Worm (Caenorhabditis elegans) whole organism, midembryonic: ENCODE results near the gene C04F5.8.

Experiments used
- cog-1 ChIP-seq: sonication (generic microtip); optimal IDR thresholded peaks from 2 replicates; lab custom pipeline; 2016; ENCODE audit warnings: missing genetic modification characterization, missing compliant biosample characterization
- flt-1 ChIP-seq: fragments of 200-800 bp; sonication (Bioruptor generic); IDR thresholded peaks from 2 replicates; pipeline ENCODE4 v1.3.6; 2022; ENCODE audit warnings: missing genetic modification characterization, missing compliant biosample characterization
- ref-1 ChIP-seq: fragments of 200-800 bp; sonication (Bioruptor generic); conservative IDR thresholded peaks from 2 replicates; pipeline ENCODE4 v1.3.6; 2022; ENCODE audit warnings: missing genetic modification reagents, missing genetic modification characterization, missing compliant biosample characterization
- ztf-23 ChIP-seq: fragments of 200-800 bp; sonication (Bioruptor generic); IDR thresholded peaks from 2 replicates; pipeline ENCODE4 v1.3.6; 2022; ENCODE audit warnings: missing genetic modification reagents, missing genetic modification characterization, missing compliant biosample characterization
- ztf-29 ChIP-seq: fragments of 200-800 bp; sonication (Bioruptor generic); IDR thresholded peaks from 2 replicates; pipeline ENCODE4 v1.3.6; 2022; ENCODE audit warnings: missing genetic modification reagents, missing genetic modification characterization, missing compliant biosample characterization

DNA sequence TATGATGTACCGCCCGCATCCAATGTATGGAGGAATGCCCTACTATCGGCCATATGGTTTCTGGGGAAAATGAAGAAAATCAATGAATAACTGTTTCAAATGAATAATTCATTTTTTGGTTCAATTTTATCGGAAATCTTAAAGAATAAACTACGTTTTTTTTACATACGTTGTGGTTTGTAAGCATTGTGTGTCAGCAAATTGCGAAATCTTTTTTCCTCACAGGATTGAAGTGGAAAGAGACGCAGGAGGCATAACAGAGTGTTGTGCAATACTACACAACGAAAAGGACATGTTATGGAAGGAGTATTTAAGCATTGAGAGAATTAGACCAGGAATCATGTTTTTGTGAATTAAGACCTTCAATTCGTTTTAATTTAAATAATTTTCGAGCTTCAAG is 17.8 kb upstream of the C04F5.8 start:
- TF ChIP-seq ztf-29 (GFP tag; lab: Robert Waterston, UW): no peak
- no peak for TF ChIP-seq flt-1 (GFP tag; lab: Robert Waterston, UW)
- no peak for TF ChIP-seq ztf-23
- no peak for TF ChIP-seq cog-1 (tag; lab: Kevin White, UChicago)
- TF ChIP-seq ref-1 (GFP tag; lab: Robert Waterston, UW): no peak
